Worm (Caenorhabditis elegans) whole organism, late embryonic: ENCODE measurements around the gene R01E6.5.
A peak's percentile ranks its signal among the peaks of the same experiment; 100 is the strongest.

Experiments
- C08G9.2 ChIP-seq: sonication (generic microtip); optimal IDR thresholded peaks from 2 replicates; lab custom pipeline; 2016; ENCODE audit warnings: mild to moderate bottlenecking, missing genetic modification characterization, moderate library complexity, missing compliant biosample characterization
- F13H6.1 ChIP-seq: sonication (generic microtip); optimal IDR thresholded peaks from 2 replicates; lab custom pipeline; 2016; ENCODE audit warnings: missing genetic modification characterization, missing compliant biosample characterization
- K09A11.1 ChIP-seq: sonication (generic microtip); optimal IDR thresholded peaks from 2 replicates; lab custom pipeline; 2017; ENCODE audit warnings: antibody characterized with exemption, mild to moderate bottlenecking, missing genetic modification characterization, missing compliant biosample characterization; ENCODE audit not compliant: insufficient read depth
- T23F11.4 ChIP-seq: fragments of 200-800 bp; sonication (Bioruptor generic); optimal IDR thresholded peaks from 2 replicates; lab custom pipeline; 2018; ENCODE audit warnings: mild to moderate bottlenecking, missing genetic modification characterization, missing compliant biosample characterization
- Y22D7AL.16 ChIP-seq: sonication (generic microtip); optimal IDR thresholded peaks from 2 replicates; lab custom pipeline; 2016; ENCODE audit warnings: missing genetic modification characterization, missing compliant biosample characterization
- ceh-14 ChIP-seq: sonication (generic microtip); optimal IDR thresholded peaks from 2 replicates; lab custom pipeline; 2016; ENCODE audit warnings: missing genotype, missing genetic modification characterization, missing compliant biosample characterization
- ceh-18 ChIP-seq: sonication (generic microtip); optimal IDR thresholded peaks from 2 replicates; lab custom pipeline; 2016; ENCODE audit warnings: missing genetic modification characterization, missing compliant biosample characterization
- ceh-19 ChIP-seq: fragments of 200-800 bp; sonication (Bioruptor generic); optimal IDR thresholded peaks from 2 replicates; lab custom pipeline; 2018; ENCODE audit warnings: mild to moderate bottlenecking, missing genetic modification characterization, missing compliant biosample characterization
- ceh-31 ChIP-seq: sonication (generic microtip); optimal IDR thresholded peaks from 2 replicates; lab custom pipeline; 2016; ENCODE audit warnings: missing genetic modification characterization, missing compliant biosample characterization
- ceh-45 ChIP-seq: fragments of 200-800 bp; sonication (Bioruptor generic); IDR thresholded peaks from 2 replicates; pipeline ENCODE4 v1.3.6; 2022; ENCODE audit warnings: missing genetic modification reagents, missing genetic modification characterization, missing compliant biosample characterization
- ceh-9 ChIP-seq: sonication (generic microtip); optimal IDR thresholded peaks from 2 replicates; lab custom pipeline; 2016; ENCODE audit warnings: mild to moderate bottlenecking, missing genetic modification characterization, inconsistent platforms, missing compliant biosample characterization
- dmd-4 ChIP-seq: sonication (generic microtip); optimal IDR thresholded peaks from 2 replicates; lab custom pipeline; 2016; ENCODE audit warnings: borderline replicate concordance, missing genetic modification characterization, missing compliant biosample characterization
- elt-2 ChIP-seq: sonication (generic microtip); optimal IDR thresholded peaks from 2 replicates; lab custom pipeline; 2016; ENCODE audit warnings: missing genetic modification reagents, missing genetic modification characterization, missing compliant biosample characterization
- ets-4 ChIP-seq: sonication (generic microtip); optimal IDR thresholded peaks from 2 replicates; lab custom pipeline; 2016; ENCODE audit warnings: missing genetic modification characterization, missing compliant biosample characterization
- fax-1 ChIP-seq: sonication (generic microtip); optimal IDR thresholded peaks from 2 replicates; lab custom pipeline; 2016; ENCODE audit warnings: missing genotype, missing genetic modification characterization, missing compliant biosample characterization
- fkh-10 ChIP-seq: fragments of 150-350 bp; optimal IDR thresholded peaks from 2 replicates; lab custom pipeline; 2014; ENCODE audit warnings: missing biosample characterization, missing genetic modification reagents, missing genetic modification characterization
- hlh-30 ChIP-seq: sonication (generic microtip); optimal IDR thresholded peaks from 2 replicates; lab custom pipeline; 2017; ENCODE audit warnings: antibody characterized with exemption, missing genetic modification characterization, missing compliant biosample characterization; ENCODE audit not compliant: insufficient read depth
- hlh-6 ChIP-seq: sonication (generic microtip); optimal IDR thresholded peaks from 2 replicates; lab custom pipeline; 2016; ENCODE audit warnings: missing genotype, missing genetic modification characterization, missing compliant biosample characterization
- hlh-8 ChIP-seq: sonication (generic microtip); optimal IDR thresholded peaks from 2 replicates; lab custom pipeline; 2016; ENCODE audit warnings: missing genotype, missing genetic modification characterization, missing compliant biosample characterization
- lim-6 ChIP-seq: sonication (generic microtip); optimal IDR thresholded peaks from 2 replicates; lab custom pipeline; 2016; ENCODE audit warnings: missing genetic modification characterization, missing compliant biosample characterization
- madf-2 ChIP-seq: sonication (generic microtip); optimal IDR thresholded peaks from 2 replicates; lab custom pipeline; 2017; ENCODE audit warnings: missing genetic modification characterization, missing compliant biosample characterization
- nhr-11 ChIP-seq: fragments of 150-350 bp; optimal IDR thresholded peaks from 2 replicates; lab custom pipeline; 2014; ENCODE audit warnings: missing biosample characterization, missing genetic modification characterization
- npax-4 ChIP-seq: sonication (generic microtip); optimal IDR thresholded peaks from 2 replicates; lab custom pipeline; 2016; ENCODE audit warnings: missing genetic modification characterization, missing compliant biosample characterization
- odd-2 ChIP-seq: sonication (generic microtip); optimal IDR thresholded peaks from 2 replicates; lab custom pipeline; 2017; ENCODE audit warnings: antibody characterized with exemption, mild to moderate bottlenecking, missing genetic modification characterization, missing compliant biosample characterization
- pag-3 ChIP-seq: sonication (generic microtip); optimal IDR thresholded peaks from 2 replicates; lab custom pipeline; 2016; ENCODE audit warnings: missing compliant biosample characterization, missing genetic modification characterization, borderline replicate concordance
- pax-1 ChIP-seq: fragments of 150-350 bp; optimal IDR thresholded peaks from 2 replicates; lab custom pipeline; 2014; ENCODE audit warnings: missing biosample characterization, missing genetic modification characterization
- pros-1 ChIP-seq: fragments of 150-350 bp; optimal IDR thresholded peaks from 2 replicates; lab custom pipeline; 2014; ENCODE audit warnings: missing biosample characterization, missing genetic modification reagents, missing genetic modification characterization
- ref-2 ChIP-seq: sonication (generic microtip); optimal IDR thresholded peaks from 2 replicates; lab custom pipeline; 2016; ENCODE audit warnings: missing genetic modification characterization, missing compliant biosample characterization
- rnt-1 ChIP-seq: sonication (generic microtip); optimal IDR thresholded peaks from 2 replicates; lab custom pipeline; 2016; ENCODE audit warnings: missing genetic modification characterization, missing compliant biosample characterization
- sdc-2 ChIP-seq: sonication (generic microtip); optimal IDR thresholded peaks from 2 replicates; lab custom pipeline; 2016; ENCODE audit warnings: missing genotype, missing genetic modification characterization, missing compliant biosample characterization
- sox-4 ChIP-seq: sonication (generic microtip); optimal IDR thresholded peaks from 2 replicates; lab custom pipeline; 2017; ENCODE audit warnings: mild to moderate bottlenecking, missing genetic modification characterization, inconsistent platforms, missing compliant biosample characterization
- syd-9 ChIP-seq: sonication (generic microtip); optimal IDR thresholded peaks from 2 replicates; lab custom pipeline; 2016; ENCODE audit warnings: mild to moderate bottlenecking, missing genetic modification characterization, moderate library complexity, missing compliant biosample characterization
- tbx-7 ChIP-seq: sonication (generic microtip); optimal IDR thresholded peaks from 2 replicates; lab custom pipeline; 2016; ENCODE audit warnings: missing genotype, missing genetic modification characterization, missing compliant biosample characterization
- ttx-3 ChIP-seq: sonication (generic microtip); optimal IDR thresholded peaks from 2 replicates; lab custom pipeline; 2016; ENCODE audit warnings: missing genetic modification reagents, missing genetic modification characterization, missing compliant biosample characterization
- unc-3 ChIP-seq, 2 experiments: fragments of 200-800 bp in 1 of 2; sonication (Bioruptor generic) in 1 of 2; sonication (generic microtip) in 1 of 2; conservative IDR thresholded peaks in 1 of 2; optimal IDR thresholded peaks in 1 of 2; 2 replicates each; pipeline versions ENCODE4 v1.3.6 to Lab custom; 2016 to 2022; ENCODE audit warnings: missing compliant biosample characterization in 2 of 2, missing genetic modification characterization in 2 of 2, missing genetic modification reagents in 1 of 2
- unc-42 ChIP-seq: sonication (generic microtip); optimal IDR thresholded peaks from 2 replicates; lab custom pipeline; 2016; ENCODE audit warnings: missing genotype, missing genetic modification characterization, missing compliant biosample characterization
- unc-86 ChIP-seq: sonication (generic microtip); optimal IDR thresholded peaks from 2 replicates; lab custom pipeline; 2016; ENCODE audit warnings: missing genetic modification characterization, missing compliant biosample characterization
- zip-5 ChIP-seq: sonication (generic microtip); optimal IDR thresholded peaks from 2 replicates; lab custom pipeline; 2016; ENCODE audit warnings: missing genetic modification characterization, missing compliant biosample characterization
- ztf-16 ChIP-seq: sonication (generic microtip); optimal IDR thresholded peaks from 2 replicates; lab custom pipeline; 2017; ENCODE audit warnings: missing genetic modification characterization, missing compliant biosample characterization

The R01E6.5 gene

DNA sequence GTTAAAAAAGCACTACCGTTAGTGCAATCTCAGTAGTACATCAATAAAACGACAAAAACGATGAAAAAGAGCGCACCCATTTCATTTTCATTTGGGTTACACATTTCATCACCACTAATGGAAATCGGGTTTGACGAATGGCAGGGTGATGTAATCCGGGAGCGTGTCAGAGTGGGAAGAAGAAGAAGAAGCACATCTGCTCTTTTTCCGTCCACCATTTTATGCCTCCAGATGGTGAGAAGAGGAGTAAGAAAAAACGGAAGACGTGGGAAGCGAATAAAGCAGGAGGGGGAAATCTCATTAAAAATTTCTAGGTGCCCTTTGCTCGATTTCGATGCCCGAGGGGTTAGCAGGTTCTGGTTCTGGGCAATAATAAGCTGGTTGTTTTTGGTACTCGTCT lies 30.8 kb upstream of the R01E6.5 start:
- no peak for TF ChIP-seq fkh-10
- TF ChIP-seq unc-42 = peak; percentile 42
- TF ChIP-seq ceh-31 (tag; lab: Kevin White, UChicago) = peak; percentile 8

DNA sequence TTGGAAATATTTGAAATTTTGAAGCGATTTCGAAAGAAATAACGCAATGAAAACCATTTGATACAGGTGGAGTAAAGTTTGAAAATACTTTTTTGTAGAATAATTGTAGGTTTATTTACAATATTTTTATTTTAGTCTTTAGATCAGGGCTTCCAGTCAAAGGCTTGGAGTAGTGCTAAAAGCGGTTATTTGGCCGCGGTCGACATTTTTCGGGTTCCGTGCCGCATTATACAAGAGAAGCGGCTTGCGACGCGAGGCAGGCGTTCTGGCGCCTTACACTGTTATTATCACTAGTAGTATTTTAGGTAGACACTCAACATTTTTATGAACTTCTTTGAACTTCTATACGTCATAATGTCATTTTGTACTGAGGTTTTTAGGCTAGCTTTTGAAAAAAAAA lies 30.4 kb upstream of the R01E6.5 start:
- TF ChIP-seq Y22D7AL.16 (tag; lab: Kevin White, UChicago) = no peak
- TF ChIP-seq madf-2 (tag; lab: Kevin White, UChicago) = no peak
- TF ChIP-seq rnt-1 (tag; lab: Kevin White, UChicago) = no peak
- TF ChIP-seq unc-86 (tag; lab: Kevin White, UChicago) = no peak
- TF ChIP-seq sox-4 = no peak
- TF ChIP-seq C08G9.2 (tag; lab: Kevin White, UChicago) = no peak
- TF ChIP-seq, all 69 proteins: peak for 0

DNA sequence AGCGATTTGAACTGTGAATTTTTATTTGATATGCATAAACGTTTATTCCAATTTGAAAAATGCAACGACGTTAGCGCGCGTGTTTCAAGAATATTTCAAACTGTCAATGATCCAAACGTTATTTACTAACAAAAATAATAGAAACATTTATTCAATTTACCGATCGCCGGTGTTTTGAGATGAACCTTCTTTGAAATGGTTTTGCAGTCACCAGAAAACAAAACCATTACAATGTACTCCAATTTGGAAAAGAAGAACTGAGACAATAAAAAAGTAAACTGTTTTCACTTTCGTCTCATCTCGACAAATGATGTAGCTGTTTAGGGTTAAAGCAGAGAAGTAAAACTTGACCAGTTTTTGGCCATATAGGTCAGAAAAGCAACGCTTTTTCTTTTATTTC lies 29.6 kb upstream of the R01E6.5 start, which contains the start of gene H06A10.1:
TSS of gene H06A10.1 (plus strand) at position 301 of the 400 bp plus-strand sequence.
- no peak for TF ChIP-seq ceh-19 (GFP tag; lab: Kevin White, UChicago)

DNA sequence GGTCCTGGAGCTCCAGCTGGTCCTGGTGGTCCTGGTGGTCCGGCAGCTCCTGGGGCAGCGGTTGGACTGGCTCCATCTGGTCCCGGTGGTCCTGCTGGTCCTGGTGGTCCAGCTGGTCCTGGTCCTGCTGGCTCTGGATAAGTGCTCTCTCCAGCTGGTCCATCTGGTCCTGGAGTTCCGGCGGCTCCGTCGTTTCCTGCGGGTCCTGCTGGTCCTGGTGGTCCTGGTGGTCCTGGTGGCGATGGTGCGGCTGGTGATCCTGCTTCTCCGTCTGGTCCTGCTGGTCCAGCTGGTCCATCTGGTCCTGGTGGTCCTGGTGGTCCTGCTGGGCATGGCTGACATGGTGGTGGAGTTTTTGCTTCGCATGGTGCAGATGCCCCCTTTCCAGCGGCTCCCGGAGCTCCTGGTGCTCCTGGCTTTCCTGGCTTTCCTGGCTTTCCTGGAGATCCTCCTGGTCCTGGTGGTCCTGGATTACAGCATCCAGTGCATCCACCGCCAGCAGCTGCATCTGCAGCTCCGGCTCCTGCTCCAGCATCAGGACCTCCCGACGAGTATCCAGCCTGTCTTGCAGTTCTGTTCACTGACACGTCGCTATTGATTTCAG lies 26.5 kb upstream of the R01E6.5 start:
- TF ChIP-seq hlh-6 (tag; lab: Kevin White, UChicago) (peak; percentile 36), nhr-11 (tag; lab: Kevin White, UChicago) (no peak), K09A11.1 (tag; lab: Kevin White, UChicago) (no peak), syd-9 (no peak), F13H6.1 (tag; lab: Kevin White, UChicago) (no peak), ceh-9 (tag; lab: Kevin White, UChicago) (no peak), ceh-18 (tag; lab: Kevin White, UChicago) (no peak)

DNA sequence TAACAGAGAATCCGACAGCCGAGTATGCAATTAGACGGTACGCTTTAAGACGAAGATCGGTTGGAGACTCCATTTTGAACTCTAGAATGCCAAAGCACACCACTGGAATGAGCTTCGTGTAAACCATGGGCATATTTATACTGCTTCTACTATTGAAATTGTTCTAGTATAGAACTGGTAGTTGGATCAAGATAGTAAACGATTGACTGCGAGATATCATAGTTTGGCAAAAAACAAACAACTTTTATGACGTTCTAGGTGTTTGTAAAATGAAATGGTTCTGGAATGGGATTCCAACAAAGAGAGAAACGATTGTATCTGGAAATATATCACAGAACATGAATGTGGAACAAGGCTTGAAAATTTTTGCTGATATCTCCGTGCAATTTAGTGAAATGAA lies 25.9 kb upstream of the R01E6.5 start, which contains the start of gene col-185:
TSS of gene col-185 (minus strand) at position 101 of the 400 bp plus-strand sequence.
- TF ChIP-seq fkh-10 (no peak), unc-3 (GFP tag; conservative IDR thresholded peaks at IDR 0.05; lab: Robert Waterston, UW) (no peak), unc-3 (tag; optimal IDR thresholded peaks at IDR 0.05; lab: Kevin White, UChicago) (no peak)

DNA sequence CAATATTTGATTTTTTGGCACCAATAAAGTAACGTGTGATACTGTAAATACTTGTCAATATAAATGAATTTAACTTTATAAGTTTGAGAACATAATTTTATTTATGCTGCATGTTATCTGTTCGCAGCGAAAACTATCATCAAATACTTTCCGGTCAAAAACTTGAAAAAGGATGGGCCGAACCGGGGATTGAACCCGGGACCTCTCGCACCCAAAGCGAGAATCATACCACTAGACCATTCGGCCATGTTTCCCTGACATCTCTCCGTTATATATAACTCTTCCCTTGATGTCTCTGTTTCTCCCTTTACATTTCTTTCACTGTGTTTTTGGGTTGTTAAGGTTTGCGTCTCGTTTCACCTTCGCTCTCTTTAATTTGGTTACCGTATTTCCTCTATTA lies 25.1 kb upstream of the R01E6.5 start:
- peak; percentile 74 for TF ChIP-seq ref-2 (tag; lab: Kevin White, UChicago)
- TF ChIP-seq hlh-30 (tag; lab: Kevin White, UChicago) = peak; percentile 41
- no peak for TF ChIP-seq nhr-11 (tag; lab: Kevin White, UChicago)
- TF ChIP-seq madf-2 (tag; lab: Kevin White, UChicago) = peak; percentile 72
- no peak for TF ChIP-seq dmd-4 (tag; lab: Kevin White, UChicago)
- TF ChIP-seq npax-4 = peak; percentile 67
- peak; percentile 4 for TF ChIP-seq tbx-7 (tag; lab: Kevin White, UChicago)
- peak; percentile 70 for TF ChIP-seq hlh-8
- TF ChIP-seq C08G9.2 (tag; lab: Kevin White, UChicago) = peak; percentile 67
- TF ChIP-seq unc-42 = peak; percentile 24
- peak; percentile 68 for TF ChIP-seq ttx-3 (tag; lab: Kevin White, UChicago)
- peak; percentile 68 for TF ChIP-seq ceh-14
- no peak for TF ChIP-seq ets-4 (tag; lab: Kevin White, UChicago)
- peak; percentile 29 for TF ChIP-seq fax-1 (tag; lab: Kevin White, UChicago)
- peak; percentile 30 for TF ChIP-seq zip-5 (tag; lab: Kevin White, UChicago)
- no peak for TF ChIP-seq pag-3 (tag; lab: Kevin White, UChicago)
- peak; percentile 46 for TF ChIP-seq K09A11.1 (tag; lab: Kevin White, UChicago)
- no peak for TF ChIP-seq lim-6 (tag; lab: Kevin White, UChicago)
- TF ChIP-seq fkh-10 = no peak
- TF ChIP-seq ceh-45 (GFP tag; lab: Robert Waterston, UW) = peak; percentile 60; the same call in 1 of the 2 replicates
- TF ChIP-seq elt-2 (tag; lab: Kevin White, UChicago) = peak; percentile 78
- TF ChIP-seq pros-1 = no peak
- TF ChIP-seq T23F11.4 (GFP tag; lab: Kevin White, UChicago) = peak; percentile 77
- peak; percentile 57 for TF ChIP-seq Y22D7AL.16 (tag; lab: Kevin White, UChicago)
- TF ChIP-seq odd-2 (tag; lab: Kevin White, UChicago) = peak; percentile 56
- TF ChIP-seq hlh-6 (tag; lab: Kevin White, UChicago) = peak; percentile 78
- peak; percentile 94 for TF ChIP-seq sdc-2
- TF ChIP-seq pax-1 (tag; lab: Kevin White, UChicago) = no peak
- TF ChIP-seq ztf-16 (tag; lab: Kevin White, UChicago) = peak; percentile 74
- peak; percentile 67 for TF ChIP-seq unc-3 (GFP tag; conservative IDR thresholded peaks at IDR 0.05; lab: Robert Waterston, UW)
- TF ChIP-seq unc-3 (tag; optimal IDR thresholded peaks at IDR 0.05; lab: Kevin White, UChicago) = peak; percentile 71
